Fruit fly (Drosophila melanogaster) whole organism, embryonic: ENCODE results near the gene ato.

Experiments
- Ada2b ChIP-seq: fragments of 200-800 bp; sonication (Bioruptor generic); IDR thresholded peaks from 2 replicates; pipeline ENCODE4 v1.3.6; 2022; ENCODE audit warnings: missing biosample characterization, missing genetic modification characterization
- C15 ChIP-seq: fragments of 200-800 bp; sonication (Bioruptor generic); IDR thresholded peaks from 3 replicates; pipeline ENCODE4 v1.3.6; 2022; ENCODE audit warnings: missing biosample characterization, missing genetic modification characterization
- CG1024 ChIP-seq: fragments of 200-800 bp; sonication (Bioruptor generic); IDR thresholded peaks from 2 replicates; pipeline ENCODE4 v1.3.6; 2022; ENCODE audit warnings: missing biosample characterization, missing genetic modification characterization
- CG14667 ChIP-seq: fragments of 200-800 bp; sonication (Bioruptor generic); IDR thresholded peaks from 2 replicates; pipeline ENCODE4 v1.3.6; 2022; ENCODE audit warnings: missing biosample characterization, missing genetic modification characterization
- CG16863 ChIP-seq: fragments of 200-800 bp; sonication (Bioruptor generic); optimal IDR thresholded peaks from 3 replicates; lab custom pipeline; 2016; ENCODE audit warnings: missing biosample characterization, missing genetic modification characterization
- CG17361 ChIP-seq: fragments of 200-800 bp; sonication (Bioruptor generic); IDR thresholded peaks from 3 replicates; pipeline ENCODE4 v1.3.6; 2022; ENCODE audit warnings: missing biosample characterization, missing genetic modification characterization
- CG2199 ChIP-seq: fragments of 200-800 bp; sonication (Bioruptor generic); IDR thresholded peaks from 3 replicates; pipeline ENCODE4 v1.3.6; 2022; ENCODE audit warnings: missing biosample characterization, missing genetic modification characterization
- CG4707 ChIP-seq: fragments of 200-800 bp; sonication (Bioruptor generic); optimal IDR thresholded peaks from 2 replicates; lab custom pipeline; 2018; ENCODE audit warnings: missing biosample characterization, mild to moderate bottlenecking, missing genetic modification characterization, moderate library complexity
- CG6854 ChIP-seq: fragments of 200-800 bp; sonication (Bioruptor generic); optimal IDR thresholded peaks from 3 replicates; lab custom pipeline; 2017; ENCODE audit warnings: missing biosample characterization, mild to moderate bottlenecking, missing genetic modification characterization
- CG7928 ChIP-seq: fragments of 200-800 bp; sonication (Bioruptor generic); optimal IDR thresholded peaks from 2 replicates; lab custom pipeline; 2017; ENCODE audit warnings: missing biosample characterization, mild to moderate bottlenecking, missing genetic modification characterization
- CG8924 ChIP-seq: fragments of 200-800 bp; optimal IDR thresholded peaks from 3 replicates; lab custom pipeline; 2019; ENCODE audit warnings: missing biosample characterization, mild to moderate bottlenecking, missing genetic modification characterization, moderate library complexity
- Camta ChIP-seq: fragments of 200-800 bp; sonication (Bioruptor generic); optimal IDR thresholded peaks from 2 replicates; lab custom pipeline; 2016; ENCODE audit warnings: missing biosample characterization, missing genetic modification characterization
- CrebB ChIP-seq: fragments of 200-800 bp; sonication (Bioruptor generic); optimal IDR thresholded peaks from 3 replicates; lab custom pipeline; 2018; ENCODE audit warnings: missing biosample characterization, mild to moderate bottlenecking, missing genetic modification characterization
- D19B ChIP-seq: fragments of 200-800 bp; sonication (Bioruptor generic); optimal IDR thresholded peaks from 2 replicates; lab custom pipeline; 2017; ENCODE audit warnings: missing biosample characterization, mild to moderate bottlenecking, missing genetic modification characterization
- E2f2 ChIP-seq: fragments of 200-800 bp; sonication (Bioruptor generic); IDR thresholded peaks from 2 replicates; pipeline ENCODE4 v1.3.6; 2022; ENCODE audit warnings: missing biosample characterization, missing genetic modification characterization
- Ets65A ChIP-seq: fragments of 200-800 bp; sonication (Bioruptor generic); peaks from one replicate; lab custom pipeline; 2016; ENCODE audit warnings: missing biosample characterization, missing genetic modification characterization
- HLH3B ChIP-seq: fragments of 200-800 bp; sonication (Bioruptor generic); IDR thresholded peaks from 2 replicates; pipeline ENCODE4 v1.3.6; 2022; ENCODE audit warnings: missing biosample characterization, missing genetic modification characterization
- HmgZ ChIP-seq: fragments of 200-800 bp; sonication (Bioruptor generic); optimal IDR thresholded peaks from 2 replicates; lab custom pipeline; 2018; ENCODE audit warnings: missing biosample characterization, mild to moderate bottlenecking, missing genetic modification characterization
- Jarid2 ChIP-seq: fragments of 200-800 bp; sonication (Bioruptor generic); optimal IDR thresholded peaks from 3 replicates; lab custom pipeline; 2017; ENCODE audit warnings: mild to moderate bottlenecking, missing biosample characterization, missing genetic modification reagents, missing genetic modification characterization
- Lpt ChIP-seq: fragments of >200 bp; optimal IDR thresholded peaks from 2 replicates; lab custom pipeline; 2018; ENCODE audit warnings: missing biosample characterization, missing genetic modification characterization
- Mad ChIP-seq: fragments of 200-800 bp; sonication (Bioruptor generic); optimal IDR thresholded peaks from 2 replicates; lab custom pipeline; 2016; ENCODE audit warnings: missing biosample characterization, missing genetic modification characterization
- Neu2 ChIP-seq: fragments of 200-800 bp; sonication (Bioruptor generic); optimal IDR thresholded peaks from 3 replicates; lab custom pipeline; 2016; ENCODE audit warnings: missing biosample characterization, missing genetic modification characterization, borderline replicate concordance
- Nf-YC ChIP-seq: fragments of 200-800 bp; optimal IDR thresholded peaks from 3 replicates; lab custom pipeline; 2019; ENCODE audit warnings: missing biosample characterization, mild to moderate bottlenecking, missing genetic modification characterization, moderate library complexity
- Oaz ChIP-seq: fragments of 200-800 bp; sonication (Bioruptor generic); IDR thresholded peaks from 2 replicates; pipeline ENCODE4 v1.3.6; 2022; ENCODE audit warnings: missing biosample characterization, missing genetic modification characterization
- Scr ChIP-seq: fragments of 200-800 bp; sonication (Bioruptor generic); IDR thresholded peaks from 2 replicates; pipeline ENCODE4 v1.3.6; 2022; ENCODE audit warnings: missing biosample characterization, missing genetic modification characterization; ENCODE audit not compliant: partially characterized antibody
- Xrp1 ChIP-seq: fragments of 200-800 bp; sonication (Bioruptor generic); IDR thresholded peaks from 2 replicates; pipeline ENCODE4 v1.3.6; 2022; ENCODE audit warnings: missing biosample characterization, missing genetic modification characterization
- ab ChIP-seq: fragments of 200-800 bp; sonication (Bioruptor generic); optimal IDR thresholded peaks from 2 replicates; lab custom pipeline; 2016; ENCODE audit warnings: missing biosample characterization, missing genetic modification characterization
- aop ChIP-seq: fragments of 200-800 bp; sonication (Bioruptor generic); IDR thresholded peaks from 2 replicates; pipeline ENCODE4 v1.3.6; 2022; ENCODE audit warnings: missing biosample characterization, missing genetic modification characterization
- bowl ChIP-seq: fragments of 200-800 bp; sonication (Bioruptor generic); IDR thresholded peaks from 2 replicates; pipeline ENCODE4 v1.3.6; 2022; ENCODE audit warnings: missing biosample characterization, missing genetic modification characterization
- br ChIP-seq: fragments of >200 bp; optimal IDR thresholded peaks from 2 replicates; lab custom pipeline; 2017
- chn ChIP-seq: fragments of 200-800 bp; sonication (Bioruptor generic); optimal IDR thresholded peaks from 2 replicates; lab custom pipeline; 2016; ENCODE audit warnings: missing biosample characterization, missing genetic modification characterization
- ci ChIP-seq: fragments of 200-800 bp; sonication (Bioruptor generic); IDR thresholded peaks from 3 replicates; pipeline ENCODE4 v1.3.6; 2022; ENCODE audit warnings: missing biosample characterization, missing genetic modification characterization
- crc ChIP-seq: fragments of 200-800 bp; sonication (Bioruptor generic); optimal IDR thresholded peaks from 2 replicates; lab custom pipeline; 2016; ENCODE audit warnings: missing biosample characterization, missing genetic modification characterization
- croc ChIP-seq: fragments of 200-800 bp; sonication (Bioruptor generic); conservative IDR thresholded peaks from 3 replicates; pipeline ENCODE4 v1.3.6; 2022; ENCODE audit warnings: missing biosample characterization, missing genetic modification characterization
- fd3F ChIP-seq: fragments of 200-800 bp; sonication (Bioruptor generic); optimal IDR thresholded peaks from 2 replicates; lab custom pipeline; 2018; ENCODE audit warnings: missing biosample characterization, mild to moderate bottlenecking, missing genetic modification characterization, moderate library complexity
- ftz-f1 ChIP-seq: fragments of 200-800 bp; sonication (Bioruptor generic); optimal IDR thresholded peaks from 2 replicates; lab custom pipeline; 2016; ENCODE audit warnings: missing biosample characterization, missing genetic modification characterization
- gcm2 ChIP-seq: fragments of 200-800 bp; sonication (Bioruptor generic); optimal IDR thresholded peaks from 2 replicates; lab custom pipeline; 2016; ENCODE audit warnings: missing biosample characterization, missing genetic modification characterization
- gem ChIP-seq: fragments of 200-800 bp; sonication (Bioruptor generic); optimal IDR thresholded peaks from 2 replicates; lab custom pipeline; 2019; ENCODE audit warnings: missing biosample characterization, mild to moderate bottlenecking, missing genetic modification characterization, moderate library complexity
- gfzf ChIP-seq: fragments of 200-800 bp; sonication (Bioruptor generic); optimal IDR thresholded peaks from 2 replicates; lab custom pipeline; 2016; ENCODE audit warnings: missing biosample characterization, mild to moderate bottlenecking, missing genetic modification characterization, moderate library complexity
- hth ChIP-seq: fragments of >200 bp; optimal IDR thresholded peaks from 2 replicates; lab custom pipeline; 2017; ENCODE audit warnings: inconsistent platforms
- ind ChIP-seq: fragments of 200-800 bp; sonication (Bioruptor generic); optimal IDR thresholded peaks from 3 replicates; lab custom pipeline; 2016; ENCODE audit warnings: missing biosample characterization, missing genetic modification characterization
- lola ChIP-seq, 3 experiments: fragments of >200 bp in 2 of 3; fragments of 200-800 bp in 1 of 3; sonication (Bioruptor generic) in 1 of 3; optimal IDR thresholded peaks; 2 replicates each; lab custom pipeline; 2017 to 2019; ENCODE audit warnings: missing biosample characterization in 3 of 3, missing genetic modification characterization in 3 of 3, mild to moderate bottlenecking in 1 of 3, moderate library complexity in 1 of 3
- mam ChIP-seq: fragments of 200-800 bp; sonication (Bioruptor generic); optimal IDR thresholded peaks from 3 replicates; lab custom pipeline; 2016; ENCODE audit warnings: missing biosample characterization, missing genetic modification characterization
- nom ChIP-seq: fragments of 200-800 bp; sonication (Bioruptor generic); optimal IDR thresholded peaks from 2 replicates; lab custom pipeline; 2017; ENCODE audit warnings: missing biosample characterization, missing genetic modification characterization, mild to moderate bottlenecking, moderate library complexity, missing genetic modification reagents
- odd ChIP-seq: fragments of 200-800 bp; sonication (Bioruptor generic); optimal IDR thresholded peaks from 2 replicates; lab custom pipeline; 2017; ENCODE audit warnings: missing biosample characterization, mild to moderate bottlenecking, missing genetic modification characterization
- sd ChIP-seq: fragments of 200-800 bp; sonication (Bioruptor generic); optimal IDR thresholded peaks from 3 replicates; lab custom pipeline; 2018; ENCODE audit warnings: missing biosample characterization, mild to moderate bottlenecking, missing genetic modification characterization, moderate library complexity
- sens ChIP-seq: fragments of 200-800 bp; sonication (Bioruptor generic); peaks from one replicate; lab custom pipeline; 2016; ENCODE audit warnings: missing biosample characterization, missing genetic modification characterization
- seq ChIP-seq: fragments of 200-800 bp; sonication (Bioruptor generic); IDR thresholded peaks from 2 replicates; pipeline ENCODE4 v1.3.6; 2022; ENCODE audit warnings: missing biosample characterization, missing genetic modification characterization
- tap ChIP-seq: fragments of 200-800 bp; optimal IDR thresholded peaks from 3 replicates; lab custom pipeline; 2019; ENCODE audit warnings: missing biosample characterization, mild to moderate bottlenecking, missing genetic modification characterization, moderate library complexity
- twi ChIP-seq: fragments of 200-800 bp; optimal IDR thresholded peaks from 2 replicates; lab custom pipeline; 2019; ENCODE audit warnings: missing biosample characterization, mild to moderate bottlenecking, missing genetic modification characterization, moderate library complexity
- unpg ChIP-seq: fragments of 200-800 bp; sonication (Bioruptor generic); optimal IDR thresholded peaks from 3 replicates; lab custom pipeline; 2018; ENCODE audit warnings: missing biosample characterization, mild to moderate bottlenecking, missing genetic modification characterization, moderate library complexity
- zen2 ChIP-seq: fragments of 200-800 bp; sonication (Bioruptor generic); IDR thresholded peaks from 3 replicates; pipeline ENCODE4 v1.3.6; 2022; ENCODE audit warnings: missing biosample characterization, missing genetic modification characterization; ENCODE audit not compliant: partially characterized antibody

ato gene

DNA sequence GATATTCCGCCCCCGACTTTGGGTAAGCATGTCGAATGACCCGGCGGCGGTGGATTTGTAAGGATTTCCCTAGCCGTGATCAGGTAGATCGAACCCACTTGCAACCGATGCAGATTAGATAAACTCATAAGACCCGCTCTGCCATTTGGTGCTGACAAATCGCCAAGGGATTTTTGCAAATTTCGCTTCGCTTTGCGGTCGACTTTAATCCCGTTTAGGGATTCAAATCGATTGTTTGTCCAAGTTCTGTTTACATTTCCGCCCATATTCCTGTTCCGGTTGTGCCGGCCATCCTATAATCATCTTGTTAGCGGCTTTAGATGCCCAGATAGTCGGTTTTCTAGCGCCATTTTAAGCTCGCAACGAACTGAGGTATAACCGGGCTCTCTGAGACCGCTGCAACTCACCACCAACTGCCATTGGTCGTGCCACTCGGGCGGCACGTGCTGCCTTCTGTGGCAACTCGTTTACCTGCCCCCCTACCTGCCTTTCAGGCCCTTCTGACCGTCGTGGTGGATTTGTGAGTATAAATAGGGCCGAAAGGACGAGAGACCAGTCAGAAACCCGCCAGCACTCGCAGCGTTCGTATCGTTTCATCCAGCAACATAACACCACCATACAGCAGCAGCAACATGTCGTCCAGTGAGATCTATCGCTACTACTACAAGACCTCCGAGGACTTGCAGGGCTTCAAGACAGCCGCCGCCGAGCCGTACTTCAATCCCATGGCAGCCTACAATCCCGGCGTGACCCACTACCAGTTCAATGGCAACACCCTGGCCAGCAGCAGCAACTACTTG lies at the start of gene ato:
ato (plus strand) TSS at position 559 of the 800 bp plus-strand sequence.
- no peak for TF ChIP-seq unpg (GFP tag; lab: Kevin White, UChicago)
- TF ChIP-seq sd (tag; lab: Kevin White, UChicago), result no peak
- no peak for TF ChIP-seq bowl (GFP tag; lab: Robert Waterston, UW)
- TF ChIP-seq CG8924, result no peak
- no peak for TF ChIP-seq E2f2 (GFP tag; lab: Robert Waterston, UW)
- TF ChIP-seq CG7928, result no peak
- TF ChIP-seq HLH3B (GFP tag; lab: Robert Waterston, UW), result no peak
- TF ChIP-seq CrebB (tag; lab: Kevin White, UChicago), result no peak
- no peak for TF ChIP-seq CG14667
- TF ChIP-seq aop, result no peak
- peak; percentile 94 for TF ChIP-seq Nf-YC (tag; lab: Kevin White, UChicago)
- TF ChIP-seq croc (GFP tag; lab: Robert Waterston, UW), result no peak
- no peak for TF ChIP-seq br (lab: Kevin White, UChicago)
- no peak for TF ChIP-seq Oaz (GFP tag; lab: Robert Waterston, UW)
- TF ChIP-seq CG17361 (GFP tag; lab: Robert Waterston, UW), result no peak
- TF ChIP-seq ind (GFP tag; lab: Kevin White, UChicago), result no peak
- TF ChIP-seq D19B (GFP tag; lab: Kevin White, UChicago), result no peak
- no peak for TF ChIP-seq lola (GFP tag; optimal IDR thresholded peaks at IDR 0.05; lab: Kevin White, UChicago)
- TF ChIP-seq CG1024, result no peak
- no peak for TF ChIP-seq chn
- no peak for TF ChIP-seq zen2
- no peak for TF ChIP-seq ab (GFP tag; lab: Kevin White, UChicago)
- TF ChIP-seq nom (GFP tag; lab: Kevin White, UChicago), result no peak
- TF ChIP-seq Lpt (GFP tag; lab: Kevin White, UChicago), result no peak
- TF ChIP-seq crc (GFP tag; lab: Kevin White, UChicago), result no peak
- TF ChIP-seq Scr (GFP tag; lab: Robert Waterston, UW), result no peak
- no peak for TF ChIP-seq hth (lab: Kevin White, UChicago)
- TF ChIP-seq CG4707 (GFP tag; lab: Kevin White, UChicago), result no peak
- TF ChIP-seq CG6854 (GFP tag; lab: Kevin White, UChicago), result no peak
- TF ChIP-seq CG2199 (GFP tag; lab: Robert Waterston, UW), result no peak
- no peak for TF ChIP-seq CG16863 (GFP tag; lab: Kevin White, UChicago)
- no peak for TF ChIP-seq tap
- TF ChIP-seq twi (tag; lab: Kevin White, UChicago), result no peak
- peak; percentile 53 for TF ChIP-seq sens (GFP tag; lab: Kevin White, UChicago)
- peak; percentile 41 for TF ChIP-seq Neu2 (GFP tag; lab: Kevin White, UChicago)
- no peak for TF ChIP-seq HmgZ (tag; lab: Kevin White, UChicago)
- no peak for TF ChIP-seq odd (GFP tag; lab: Kevin White, UChicago)
- no peak for TF ChIP-seq ftz-f1 (GFP tag; lab: Kevin White, UChicago)
- TF ChIP-seq Ada2b, result no peak
- no peak for TF ChIP-seq seq (GFP tag; lab: Robert Waterston, UW)
- no peak for TF ChIP-seq Camta (GFP tag; lab: Kevin White, UChicago)
- peak; percentile 57 for TF ChIP-seq Jarid2 (GFP tag; lab: Kevin White, UChicago)
- peak; percentile 15 for TF ChIP-seq Ets65A (GFP tag; lab: Kevin White, UChicago)
- no peak for TF ChIP-seq gem
- TF ChIP-seq ci (GFP tag; lab: Robert Waterston, UW), result no peak
- no peak for TF ChIP-seq fd3F
- TF ChIP-seq Mad (GFP tag; lab: Kevin White, UChicago), result no peak
- no peak for TF ChIP-seq Xrp1 (GFP tag; lab: Robert Waterston, UW)
- TF ChIP-seq gcm2, result no peak
- TF ChIP-seq gfzf, result no peak
- TF ChIP-seq C15 (GFP tag; lab: Robert Waterston, UW), result no peak
- no peak for TF ChIP-seq mam (GFP tag; lab: Kevin White, UChicago)
